Worm (Caenorhabditis elegans): Measurements from ENCODE around the gene wee-1.1.

wee-1.1 gene

ce11 chrII:9540723-9541122 is 42.6 kb downstream of the wee-1.1 start, which contains the start of gene sra-3:
Gene sra-3 (minus strand): TSS chrII:9540823.
- TF ChIP-seq F13H6.1 (tag; optimal IDR thresholded peaks at IDR 0.05) = no peak
- TF ChIP-seq ceh-22 (tag; optimal IDR thresholded peaks at IDR 0.05) = no peak
- no peak for TF ChIP-seq sdc-2 (tag; optimal IDR thresholded peaks at IDR 0.05)
- TF ChIP-seq ceh-9 (tag; optimal IDR thresholded peaks at IDR 0.05) = no peak
- no peak for TF ChIP-seq fkh-6 (tag; optimal IDR thresholded peaks at IDR 0.05)
- no peak for TF ChIP-seq che-1 (tag; optimal IDR thresholded peaks at IDR 0.05)
- no peak for TF ChIP-seq ceh-31 (tag; optimal IDR thresholded peaks at IDR 0.05)
- no peak for TF ChIP-seq ama-1 (optimal IDR thresholded peaks at IDR 0.05)
- no peak for TF ChIP-seq ceh-24 (tag; optimal IDR thresholded peaks at IDR 0.05)
- TF ChIP-seq gmeb-2 (tag; optimal IDR thresholded peaks at IDR 0.05) = no peak
- TF ChIP-seq pax-1 (tag; optimal IDR thresholded peaks at IDR 0.05) = no peak
- no peak for TF ChIP-seq ceh-34 (tag; optimal IDR thresholded peaks at IDR 0.05)
- TF ChIP-seq ztf-16 (tag; optimal IDR thresholded peaks at IDR 0.05) = no peak
- no peak for TF ChIP-seq sox-2 (GFP tag; IDR thresholded peaks at IDR 0.05)
- no peak for TF ChIP-seq npax-4 (tag; optimal IDR thresholded peaks at IDR 0.05)
- TF ChIP-seq lin-11 (tag; optimal IDR thresholded peaks at IDR 0.05) = no peak
- TF ChIP-seq pqm-1 (tag; optimal IDR thresholded peaks at IDR 0.05) = no peak
- TF ChIP-seq unc-55 (GFP tag; optimal IDR thresholded peaks at IDR 0.05) = no peak

- TF ChIP-seq syd-9 (tag; optimal IDR thresholded peaks at IDR 0.05) (no peak), fax-1 (tag; optimal IDR thresholded peaks at IDR 0.05) (no peak), pag-3 (tag; optimal IDR thresholded peaks at IDR 0.05; ENCODE audit: borderline replicate concordance) (no peak), elt-2 (tag; optimal IDR thresholded peaks at IDR 0.05) (no peak), ttx-3 (tag; optimal IDR thresholded peaks at IDR 0.05) (no peak)
Observed at ce11 chrII:9537429-9537828, 45.9 kb downstream of the wee-1.1 start, which contains the start of gene sra-8. Gene sra-8 (plus strand): TSS chrII:9537729.

- TF ChIP-seq sox-2 (GFP tag; IDR thresholded peaks at IDR 0.05) = no peak
- no peak for TF ChIP-seq pag-3 (tag; optimal IDR thresholded peaks at IDR 0.05; ENCODE audit: borderline replicate concordance)
- TF ChIP-seq npax-4 (tag; optimal IDR thresholded peaks at IDR 0.05) = no peak
- no peak for TF ChIP-seq fax-1 (tag; optimal IDR thresholded peaks at IDR 0.05)
- no peak for TF ChIP-seq ztf-16 (tag; optimal IDR thresholded peaks at IDR 0.05)
- no peak for TF ChIP-seq unc-3 (GFP tag; conservative IDR thresholded peaks at IDR 0.05)
- no peak for TF ChIP-seq unc-3 (tag; optimal IDR thresholded peaks at IDR 0.05)
- TF ChIP-seq syd-9 (tag; optimal IDR thresholded peaks at IDR 0.05) = no peak
- TF ChIP-seq ceh-24 (tag; optimal IDR thresholded peaks at IDR 0.05) = no peak
- no peak for TF ChIP-seq ceh-19 (GFP tag; optimal IDR thresholded peaks at IDR 0.05)
- TF ChIP-seq K09A11.1 (tag; optimal IDR thresholded peaks at IDR 0.05; ENCODE audit: insufficient read depth) = no peak
- TF ChIP-seq ceh-22 (tag; optimal IDR thresholded peaks at IDR 0.05) = no peak
- no peak for TF ChIP-seq elt-2 (tag; optimal IDR thresholded peaks at IDR 0.05)
- no peak for TF ChIP-seq C38D4.7 (GFP tag; optimal IDR thresholded peaks at IDR 0.05)
- TF ChIP-seq fkh-10 (GFP tag; optimal IDR thresholded peaks at IDR 0.05) = no peak
- no peak for TF ChIP-seq nfya-1 (tag; optimal IDR thresholded peaks at IDR 0.05)
- TF ChIP-seq hlh-6 (tag; optimal IDR thresholded peaks at IDR 0.05) = no peak
- TF ChIP-seq sdc-2 (tag; optimal IDR thresholded peaks at IDR 0.05) = no peak
- TF ChIP-seq hlh-15 (tag; optimal IDR thresholded peaks at IDR 0.05) = no peak
- no peak for TF ChIP-seq ceh-48 (tag; optimal IDR thresholded peaks at IDR 0.05)
- TF ChIP-seq C08G9.2 (tag; optimal IDR thresholded peaks at IDR 0.05) = no peak
Observed at ce11 chrII:9532011-9532410, 51.4 kb downstream of the wee-1.1 start, which contains the start of gene sra-9. Gene sra-9 (plus strand): TSS chrII:9532311.
